Worm (Caenorhabditis elegans) whole organism, early embryonic: ENCODE measurements around the gene R11D1.1.

ENCODE experiments used
- B0310.2 ChIP-seq: sonication (generic microtip); optimal IDR thresholded peaks from 2 replicates; lab custom pipeline; 2016; ENCODE audit warnings: mild to moderate bottlenecking, missing genetic modification characterization, missing compliant biosample characterization
- F13C5.2 ChIP-seq: sonication (generic microtip); optimal IDR thresholded peaks from 2 replicates; lab custom pipeline; 2017; ENCODE audit warnings: mild to moderate bottlenecking, missing genetic modification characterization, inconsistent platforms, missing compliant biosample characterization
- ama-1 ChIP-seq: fragments of 150-350 bp; optimal IDR thresholded peaks from 2 replicates; lab custom pipeline; 2014
- ceh-36 ChIP-seq: sonication (generic microtip); optimal IDR thresholded peaks from 2 replicates; lab custom pipeline; 2016; ENCODE audit warnings: missing genetic modification characterization, inconsistent platforms, missing compliant biosample characterization
- ets-7 ChIP-seq: sonication (generic microtip); optimal IDR thresholded peaks from 2 replicates; lab custom pipeline; 2016; ENCODE audit warnings: missing genotype, missing genetic modification characterization, missing compliant biosample characterization
- flt-1 ChIP-seq: fragments of 200-800 bp; sonication (Bioruptor generic); IDR thresholded peaks from 2 replicates; pipeline ENCODE4 v1.3.6; 2022; ENCODE audit warnings: missing genetic modification characterization, missing compliant biosample characterization
- hmbx-1 ChIP-seq: sonication (generic microtip); optimal IDR thresholded peaks from 2 replicates; lab custom pipeline; 2016; ENCODE audit warnings: mild to moderate bottlenecking, missing genetic modification characterization, missing compliant biosample characterization
- hmg-4 ChIP-seq: fragments of 200-800 bp; sonication (Bioruptor generic); optimal IDR thresholded peaks from 2 replicates; lab custom pipeline; 2018; ENCODE audit warnings: mild to moderate bottlenecking, missing genetic modification characterization, missing compliant biosample characterization
- pes-1 ChIP-seq: fragments of 200-800 bp; sonication (Bioruptor generic); IDR thresholded peaks from 2 replicates; pipeline ENCODE4 v1.3.6; 2022; ENCODE audit warnings: missing genetic modification reagents, missing genetic modification characterization, missing compliant biosample characterization
- scrt-1 ChIP-seq: fragments of 200-800 bp; sonication (Bioruptor generic); IDR thresholded peaks from 2 replicates; pipeline ENCODE4 v1.3.6; 2022; ENCODE audit warnings: missing genetic modification characterization, missing compliant biosample characterization
- tbx-11 ChIP-seq: fragments of 200-800 bp; sonication (Bioruptor generic); IDR thresholded peaks from 2 replicates; pipeline ENCODE4 v1.3.6; 2022; ENCODE audit warnings: missing genetic modification characterization, missing compliant biosample characterization
- tbx-37 ChIP-seq: fragments of 200-800 bp; sonication (Bioruptor generic); conservative IDR thresholded peaks from 2 replicates; pipeline ENCODE4 v1.3.6; 2022; ENCODE audit warnings: missing genetic modification reagents, missing genetic modification characterization, missing compliant biosample characterization
- tra-4 ChIP-seq: sonication (generic microtip); optimal IDR thresholded peaks from 2 replicates; lab custom pipeline; 2017; ENCODE audit warnings: missing genetic modification characterization, missing compliant biosample characterization

ce11 chrV:12733465-12734248 is 29.5 kb downstream of the R11D1.1 start, which contains the start of the genes dhs-21 and xbx-9:
- TF ChIP-seq flt-1 (GFP tag; lab: Robert Waterston, UW) (no peak), tbx-37 (GFP tag; lab: Robert Waterston, UW) (no peak), hmbx-1 (tag; lab: Kevin White, UChicago) (no peak), F13C5.2 (tag; lab: Kevin White, UChicago) (no peak), B0310.2 (tag; lab: Kevin White, UChicago) (no peak), pes-1 (GFP tag; lab: Robert Waterston, UW) (no peak), ama-1 (no peak), tbx-11 (GFP tag; lab: Robert Waterston, UW) (no peak), ceh-36 (tag; lab: Kevin White, UChicago) (no peak), scrt-1 (GFP tag; lab: Robert Waterston, UW) (no peak), ets-7 (tag; lab: Kevin White, UChicago) (no peak), tra-4 (tag; lab: Kevin White, UChicago) (no peak), hmg-4 (GFP tag; lab: Kevin White, UChicago) (no peak)
